Fruit fly (Drosophila melanogaster) whole organism, wandering third instar larva: ENCODE data around the gene Andorra.

ENCODE experiments used
- CG32264 ChIP-seq: fragments of 200-800 bp; sonication (Bioruptor generic); optimal IDR thresholded peaks from 2 replicates; lab custom pipeline; 2016; ENCODE audit warnings: missing biosample characterization, missing genetic modification characterization
- CrebA ChIP-seq: fragments of 200-800 bp; sonication (Bioruptor generic); optimal IDR thresholded peaks from 2 replicates; lab custom pipeline; 2016; ENCODE audit warnings: missing biosample characterization, mild to moderate bottlenecking, missing genetic modification characterization, borderline replicate concordance
- Dfd ChIP-seq: fragments of >200 bp; optimal IDR thresholded peaks from 2 replicates; lab custom pipeline; 2017; ENCODE audit warnings: missing biosample characterization, missing genetic modification characterization
- GATAd ChIP-seq: sonication (Bioruptor generic); optimal IDR thresholded peaks from 2 replicates; lab custom pipeline; 2016; ENCODE audit warnings: missing biosample characterization, missing genetic modification characterization
- Jra ChIP-seq: sonication (Bioruptor generic); optimal IDR thresholded peaks from 2 replicates; lab custom pipeline; 2016; ENCODE audit warnings: missing biosample characterization, missing genetic modification characterization
- Mio ChIP-seq: sonication (Bioruptor generic); optimal IDR thresholded peaks from 2 replicates; lab custom pipeline; 2016; ENCODE audit warnings: missing biosample characterization, missing genetic modification characterization
- Sp1 ChIP-seq: fragments of 200-800 bp; sonication (Bioruptor generic); optimal IDR thresholded peaks from 3 replicates; lab custom pipeline; 2019; ENCODE audit warnings: missing biosample characterization, mild to moderate bottlenecking, missing genetic modification characterization, moderate library complexity
- jim ChIP-seq: fragments of 175-275, 200-325 bp; sonication (Bioruptor generic); optimal IDR thresholded peaks from 2 replicates; lab custom pipeline; 2016; ENCODE audit warnings: missing biosample characterization, mild to moderate bottlenecking, missing genetic modification characterization
- pan ChIP-seq: fragments of >200 bp; optimal IDR thresholded peaks from 2 replicates; lab custom pipeline; 2017
- psq ChIP-seq: fragments of 200-800 bp; sonication (Bioruptor generic); optimal IDR thresholded peaks from 3 replicates; lab custom pipeline; 2017; ENCODE audit warnings: missing biosample characterization, mild to moderate bottlenecking, missing genetic modification characterization, moderate library complexity
- sage ChIP-seq: fragments of 200-800 bp; sonication (Bioruptor generic); optimal IDR thresholded peaks from 2 replicates; lab custom pipeline; 2016; ENCODE audit warnings: missing biosample characterization, mild to moderate bottlenecking, missing genetic modification characterization
- tai ChIP-seq: sonication (Bioruptor generic); optimal IDR thresholded peaks from 2 replicates; lab custom pipeline; 2016; ENCODE audit warnings: missing biosample characterization, missing genetic modification characterization

dm6 chrX:18207533-18207932, 28.3 kb upstream of the Andorra start:
- no peak for TF ChIP-seq GATAd
- no peak for TF ChIP-seq jim (GFP tag; lab: Kevin White, UChicago)
- no peak for TF ChIP-seq Jra
- TF ChIP-seq Sp1, result no peak
- TF ChIP-seq tai (GFP tag; lab: Kevin White, UChicago), result no peak
- no peak for TF ChIP-seq CG32264 (GFP tag; lab: Kevin White, UChicago)
- no peak for TF ChIP-seq CrebA (GFP tag; lab: Kevin White, UChicago)
- TF ChIP-seq pan, result no peak
- TF ChIP-seq psq, result no peak
- no peak for TF ChIP-seq Mio (GFP tag; lab: Kevin White, UChicago)
- TF ChIP-seq Dfd (GFP tag; lab: Kevin White, UChicago), result no peak
- no peak for TF ChIP-seq sage
